Worm (Caenorhabditis elegans) whole organism, late embryonic: Measurements from ENCODE around the gene elo-4.

Source experiments
- K02D7.2 ChIP-seq: sonication (generic microtip); optimal IDR thresholded peaks from 2 replicates; lab custom pipeline; 2017; ENCODE audit warnings: mild to moderate bottlenecking, missing genetic modification characterization, missing compliant biosample characterization
- T23F11.4 ChIP-seq: fragments of 200-800 bp; sonication (Bioruptor generic); optimal IDR thresholded peaks from 2 replicates; lab custom pipeline; 2018; ENCODE audit warnings: mild to moderate bottlenecking, missing genetic modification characterization, missing compliant biosample characterization
- ama-1 ChIP-seq: fragments of 150-350 bp; optimal IDR thresholded peaks from 2 replicates; lab custom pipeline; 2014
- ceh-14 ChIP-seq: sonication (generic microtip); optimal IDR thresholded peaks from 2 replicates; lab custom pipeline; 2016; ENCODE audit warnings: missing genotype, missing genetic modification characterization, missing compliant biosample characterization
- ceh-19 ChIP-seq: fragments of 200-800 bp; sonication (Bioruptor generic); optimal IDR thresholded peaks from 2 replicates; lab custom pipeline; 2018; ENCODE audit warnings: mild to moderate bottlenecking, missing genetic modification characterization, missing compliant biosample characterization
- ceh-2 ChIP-seq: sonication (generic microtip); optimal IDR thresholded peaks from 2 replicates; lab custom pipeline; 2016; ENCODE audit warnings: missing genotype, missing genetic modification characterization, missing compliant biosample characterization
- ceh-24 ChIP-seq: sonication (generic microtip); optimal IDR thresholded peaks from 2 replicates; lab custom pipeline; 2016; ENCODE audit warnings: mild to moderate bottlenecking, missing genetic modification characterization, missing compliant biosample characterization
- ceh-30 ChIP-seq: fragments of 150-350 bp; optimal IDR thresholded peaks from 2 replicates; lab custom pipeline; 2014; ENCODE audit warnings: missing biosample characterization, missing genetic modification characterization
- ceh-34 ChIP-seq: sonication (generic microtip); optimal IDR thresholded peaks from 2 replicates; lab custom pipeline; 2016; ENCODE audit warnings: mild to moderate bottlenecking, missing genetic modification characterization, missing compliant biosample characterization
- ceh-45 ChIP-seq: fragments of 200-800 bp; sonication (Bioruptor generic); IDR thresholded peaks from 2 replicates; pipeline ENCODE4 v1.3.6; 2022; ENCODE audit warnings: missing genetic modification reagents, missing genetic modification characterization, missing compliant biosample characterization
- ets-4 ChIP-seq: sonication (generic microtip); optimal IDR thresholded peaks from 2 replicates; lab custom pipeline; 2016; ENCODE audit warnings: missing genetic modification characterization, missing compliant biosample characterization
- eyg-1 ChIP-seq: sonication (generic microtip); optimal IDR thresholded peaks from 2 replicates; lab custom pipeline; 2016; ENCODE audit warnings: missing genotype, missing genetic modification characterization, missing compliant biosample characterization
- fkh-6 ChIP-seq: sonication (generic microtip); optimal IDR thresholded peaks from 2 replicates; lab custom pipeline; 2016; ENCODE audit warnings: missing genetic modification characterization, missing compliant biosample characterization
- hlh-13 ChIP-seq: fragments of 200-800 bp; sonication (Bioruptor generic); optimal IDR thresholded peaks from 2 replicates; lab custom pipeline; 2018; ENCODE audit warnings: mild to moderate bottlenecking, missing genetic modification characterization, missing compliant biosample characterization
- hlh-15 ChIP-seq: sonication (generic microtip); optimal IDR thresholded peaks from 2 replicates; lab custom pipeline; 2016; ENCODE audit warnings: missing genetic modification characterization, missing compliant biosample characterization
- hlh-30 ChIP-seq: sonication (generic microtip); optimal IDR thresholded peaks from 2 replicates; lab custom pipeline; 2017; ENCODE audit warnings: antibody characterized with exemption, missing genetic modification characterization, missing compliant biosample characterization; ENCODE audit not compliant: insufficient read depth
- hlh-6 ChIP-seq: sonication (generic microtip); optimal IDR thresholded peaks from 2 replicates; lab custom pipeline; 2016; ENCODE audit warnings: missing genotype, missing genetic modification characterization, missing compliant biosample characterization
- hlh-8 ChIP-seq: sonication (generic microtip); optimal IDR thresholded peaks from 2 replicates; lab custom pipeline; 2016; ENCODE audit warnings: missing genotype, missing genetic modification characterization, missing compliant biosample characterization
- lin-11 ChIP-seq: fragments of 200-800 bp; sonication (Bioruptor generic); optimal IDR thresholded peaks from 2 replicates; lab custom pipeline; 2018; ENCODE audit warnings: mild to moderate bottlenecking, missing genetic modification characterization, missing compliant biosample characterization
- madf-2 ChIP-seq: sonication (generic microtip); optimal IDR thresholded peaks from 2 replicates; lab custom pipeline; 2017; ENCODE audit warnings: missing genetic modification characterization, missing compliant biosample characterization
- mec-3 ChIP-seq: sonication (generic microtip); optimal IDR thresholded peaks from 2 replicates; lab custom pipeline; 2016; ENCODE audit warnings: borderline replicate concordance, missing genetic modification characterization, missing compliant biosample characterization
- nfya-1 ChIP-seq: sonication (generic microtip); optimal IDR thresholded peaks from 2 replicates; lab custom pipeline; 2017; ENCODE audit warnings: missing genetic modification characterization, mild to moderate bottlenecking, missing compliant biosample characterization, antibody characterized with exemption, moderate library complexity
- npax-4 ChIP-seq: sonication (generic microtip); optimal IDR thresholded peaks from 2 replicates; lab custom pipeline; 2016; ENCODE audit warnings: missing genetic modification characterization, missing compliant biosample characterization
- pag-3 ChIP-seq: sonication (generic microtip); optimal IDR thresholded peaks from 2 replicates; lab custom pipeline; 2016; ENCODE audit warnings: missing compliant biosample characterization, missing genetic modification characterization, borderline replicate concordance
- pat-9 ChIP-seq: fragments of 200-800 bp; sonication (Bioruptor generic); optimal IDR thresholded peaks from 2 replicates; lab custom pipeline; 2018; ENCODE audit warnings: mild to moderate bottlenecking, missing genetic modification characterization, moderate library complexity, missing compliant biosample characterization
- pax-1 ChIP-seq: fragments of 150-350 bp; optimal IDR thresholded peaks from 2 replicates; lab custom pipeline; 2014; ENCODE audit warnings: missing biosample characterization, missing genetic modification characterization
- pha-4 ChIP-seq: fragments of 150-350 bp; optimal IDR thresholded peaks from 2 replicates; lab custom pipeline; 2018; ENCODE audit warnings: missing biosample characterization, missing genetic modification reagents, missing genetic modification characterization
- sdc-2 ChIP-seq: sonication (generic microtip); optimal IDR thresholded peaks from 2 replicates; lab custom pipeline; 2016; ENCODE audit warnings: missing genotype, missing genetic modification characterization, missing compliant biosample characterization
- sox-2 ChIP-seq: fragments of 200-800 bp; sonication (Bioruptor generic); IDR thresholded peaks from 2 replicates; pipeline ENCODE4 v1.3.6; 2022; ENCODE audit warnings: missing genetic modification reagents, missing genetic modification characterization, missing compliant biosample characterization
- sox-4 ChIP-seq: sonication (generic microtip); optimal IDR thresholded peaks from 2 replicates; lab custom pipeline; 2017; ENCODE audit warnings: mild to moderate bottlenecking, missing genetic modification characterization, inconsistent platforms, missing compliant biosample characterization
- syd-9 ChIP-seq: sonication (generic microtip); optimal IDR thresholded peaks from 2 replicates; lab custom pipeline; 2016; ENCODE audit warnings: mild to moderate bottlenecking, missing genetic modification characterization, moderate library complexity, missing compliant biosample characterization
- tbx-2 ChIP-seq: sonication (generic microtip); optimal IDR thresholded peaks from 2 replicates; lab custom pipeline; 2016; ENCODE audit warnings: missing genetic modification characterization, missing compliant biosample characterization
- tbx-7 ChIP-seq: sonication (generic microtip); optimal IDR thresholded peaks from 2 replicates; lab custom pipeline; 2016; ENCODE audit warnings: missing genotype, missing genetic modification characterization, missing compliant biosample characterization
- unc-86 ChIP-seq: sonication (generic microtip); optimal IDR thresholded peaks from 2 replicates; lab custom pipeline; 2016; ENCODE audit warnings: missing genetic modification characterization, missing compliant biosample characterization
- zip-5 ChIP-seq: sonication (generic microtip); optimal IDR thresholded peaks from 2 replicates; lab custom pipeline; 2016; ENCODE audit warnings: missing genetic modification characterization, missing compliant biosample characterization
- ztf-16 ChIP-seq: sonication (generic microtip); optimal IDR thresholded peaks from 2 replicates; lab custom pipeline; 2017; ENCODE audit warnings: missing genetic modification characterization, missing compliant biosample characterization

The elo-4 gene

ce11 chrIII:9315180-9315579 is 18.9 kb downstream of the elo-4 start:
- TF ChIP-seq ceh-34 (tag; lab: Kevin White, UChicago): no peak
- TF ChIP-seq tbx-2: no peak
- no peak for TF ChIP-seq hlh-15 (tag; lab: Kevin White, UChicago)
- TF ChIP-seq hlh-13 (GFP tag; lab: Kevin White, UChicago): no peak
- no peak for TF ChIP-seq ceh-19
- no peak for TF ChIP-seq tbx-7 (tag; lab: Kevin White, UChicago)
- no peak for TF ChIP-seq pha-4 (tag; lab: Kevin White, UChicago)
- TF ChIP-seq pag-3: no peak
- TF ChIP-seq ceh-45 (GFP tag; lab: Robert Waterston, UW): no peak
- TF ChIP-seq mec-3 (tag; lab: Kevin White, UChicago): no peak
- no peak for TF ChIP-seq sdc-2 (tag; lab: Kevin White, UChicago)
- TF ChIP-seq T23F11.4: no peak
- TF ChIP-seq sox-2 (GFP tag; lab: Robert Waterston, UW): no peak
- no peak for TF ChIP-seq ceh-2 (tag; lab: Kevin White, UChicago)

- TF ChIP-seq ceh-34 (tag; lab: Kevin White, UChicago) (no peak), nfya-1 (tag; lab: Kevin White, UChicago) (no peak), hlh-8 (no peak), ceh-2 (tag; lab: Kevin White, UChicago) (no peak), ceh-19 (no peak), syd-9 (tag; lab: Kevin White, UChicago) (no peak)
Observed at ce11 chrIII:9314476-9314875, 19.6 kb downstream of the elo-4 start, which contains the start of gene C40H1.8. Gene C40H1.8 (plus strand): TSS chrIII:9314717.

ce11 chrIII:9309840-9310239 is 24.2 kb downstream of the elo-4 start:
- TF ChIP-seq ceh-14 (tag; lab: Kevin White, UChicago) (peak; percentile 29), sox-4 (tag; lab: Kevin White, UChicago) (no peak)

- TF ChIP-seq ets-4: no peak
- no peak for TF ChIP-seq unc-86 (tag; lab: Kevin White, UChicago)
- TF ChIP-seq zip-5 (tag; lab: Kevin White, UChicago): no peak
- no peak for TF ChIP-seq sox-2 (GFP tag; lab: Robert Waterston, UW)
- TF ChIP-seq hlh-8: no peak
- TF ChIP-seq ceh-24 (tag; lab: Kevin White, UChicago): no peak
- TF ChIP-seq ztf-16 (tag; lab: Kevin White, UChicago): no peak
- TF ChIP-seq pax-1 (tag; lab: Kevin White, UChicago): no peak
- TF ChIP-seq npax-4 (tag; lab: Kevin White, UChicago): no peak
- no peak for TF ChIP-seq lin-11
- no peak for TF ChIP-seq ceh-14 (tag; lab: Kevin White, UChicago)
- no peak for TF ChIP-seq ceh-34 (tag; lab: Kevin White, UChicago)
- no peak for TF ChIP-seq sox-4 (tag; lab: Kevin White, UChicago)
- TF ChIP-seq K02D7.2: no peak
- TF ChIP-seq syd-9 (tag; lab: Kevin White, UChicago): no peak
- TF ChIP-seq ceh-30: no peak
- no peak for TF ChIP-seq eyg-1 (tag; lab: Kevin White, UChicago)
Observed at ce11 chrIII:9306596-9306995, 27.5 kb downstream of the elo-4 start, which contains the start of gene srx-45. Gene srx-45 (minus strand): TSS chrIII:9306696.

ce11 chrIII:9300670-9301069 is 33.4 kb downstream of the elo-4 start:
- no peak for TF ChIP-seq eyg-1 (tag; lab: Kevin White, UChicago)
- TF ChIP-seq pat-9 (tag; lab: Kevin White, UChicago): no peak
- TF ChIP-seq T23F11.4: no peak
- TF ChIP-seq ceh-14 (tag; lab: Kevin White, UChicago): no peak
- no peak for TF ChIP-seq hlh-15 (tag; lab: Kevin White, UChicago)
- TF ChIP-seq madf-2: no peak
- TF ChIP-seq ceh-24 (tag; lab: Kevin White, UChicago): no peak
- TF ChIP-seq syd-9 (tag; lab: Kevin White, UChicago): no peak
- TF ChIP-seq sox-4 (tag; lab: Kevin White, UChicago): no peak
- TF ChIP-seq hlh-6 (tag; lab: Kevin White, UChicago): no peak
- TF ChIP-seq ceh-34 (tag; lab: Kevin White, UChicago): no peak
- TF ChIP-seq hlh-13 (GFP tag; lab: Kevin White, UChicago): no peak
- no peak for TF ChIP-seq ama-1 (lab: Kevin White, UChicago)
- no peak for TF ChIP-seq fkh-6 (tag; lab: Kevin White, UChicago)
- no peak for TF ChIP-seq hlh-30 (tag; lab: Kevin White, UChicago)
